Fruit fly (Drosophila melanogaster) whole organism, embryonic: Measurements from ENCODE around the gene BORCS6.
A peak's percentile ranks its signal among the peaks of the same experiment; 100 is the strongest.

ENCODE experiments used
- Asciz ChIP-seq: fragments of 200-800 bp; sonication (Bioruptor generic); optimal IDR thresholded peaks from 2 replicates; lab custom pipeline; 2017; ENCODE audit warnings: missing biosample characterization, mild to moderate bottlenecking, missing genetic modification characterization, missing genetic modification reagents
- BtbVII ChIP-seq: fragments of 200-800 bp; sonication (Bioruptor generic); optimal IDR thresholded peaks from 3 replicates; lab custom pipeline; 2017; ENCODE audit warnings: missing biosample characterization, mild to moderate bottlenecking, missing genetic modification characterization
- Bteb2 ChIP-seq: fragments of 200-800 bp; sonication (Bioruptor generic); optimal IDR thresholded peaks from 2 replicates; lab custom pipeline; 2016; ENCODE audit warnings: missing biosample characterization, missing genetic modification characterization
- CG11398 ChIP-seq: fragments of 200-800 bp; sonication (Bioruptor generic); optimal IDR thresholded peaks from 2 replicates; lab custom pipeline; 2016; ENCODE audit warnings: missing biosample characterization, missing genetic modification characterization
- CG12391 ChIP-seq: fragments of 200-800 bp; sonication (Bioruptor generic); optimal IDR thresholded peaks from 3 replicates; lab custom pipeline; 2018; ENCODE audit warnings: missing biosample characterization, mild to moderate bottlenecking, missing genetic modification characterization, moderate library complexity
- CG14014 ChIP-seq: fragments of 200-800 bp; sonication (Bioruptor generic); IDR thresholded peaks from 2 replicates; pipeline ENCODE4 v1.3.6; 2022; ENCODE audit warnings: missing biosample characterization, missing genetic modification characterization
- CG14441 ChIP-seq: fragments of 200-800 bp; sonication (Bioruptor generic); IDR thresholded peaks from 2 replicates; pipeline ENCODE4 v1.3.6; 2022; ENCODE audit warnings: missing biosample characterization, missing genetic modification characterization
- CG15269 ChIP-seq: fragments of 200-800 bp; sonication (Bioruptor generic); optimal IDR thresholded peaks from 2 replicates; lab custom pipeline; 2018; ENCODE audit warnings: missing biosample characterization, mild to moderate bottlenecking, missing genetic modification characterization, moderate library complexity
- CG15514 ChIP-seq: fragments of 200-800 bp; sonication (Bioruptor generic); optimal IDR thresholded peaks from 3 replicates; lab custom pipeline; 2017; ENCODE audit warnings: missing biosample characterization, missing genetic modification characterization, mild to moderate bottlenecking, moderate library complexity, missing genetic modification reagents
- CG16813 ChIP-seq: fragments of 200-800 bp; sonication (Bioruptor generic); IDR thresholded peaks from 3 replicates; pipeline ENCODE4 v1.3.6; 2022; ENCODE audit warnings: missing biosample characterization, missing genetic modification characterization; ENCODE audit not compliant: partially characterized antibody
- CG17829 ChIP-seq: fragments of 200-800 bp; optimal IDR thresholded peaks from 2 replicates; lab custom pipeline; 2019; ENCODE audit warnings: missing biosample characterization, mild to moderate bottlenecking, missing genetic modification characterization, moderate library complexity
- CG18476 ChIP-seq: fragments of 200-800 bp; sonication (Bioruptor generic); optimal IDR thresholded peaks from 2 replicates; lab custom pipeline; 2016; ENCODE audit warnings: missing biosample characterization, mild to moderate bottlenecking, missing genetic modification characterization
- CG31388 ChIP-seq: fragments of 200-800 bp; sonication (Bioruptor generic); optimal IDR thresholded peaks from 2 replicates; lab custom pipeline; 2016; ENCODE audit warnings: missing biosample characterization, missing genetic modification characterization
- CG3281 ChIP-seq: fragments of 200-800 bp; sonication (Bioruptor generic); optimal IDR thresholded peaks from 3 replicates; lab custom pipeline; 2017; ENCODE audit warnings: missing biosample characterization, mild to moderate bottlenecking, missing genetic modification characterization
- CG34224 ChIP-seq: fragments of 200-800 bp; sonication (Bioruptor generic); IDR thresholded peaks from 3 replicates; pipeline ENCODE4 v1.3.6; 2022; ENCODE audit warnings: missing biosample characterization, missing genetic modification characterization; ENCODE audit not compliant: partially characterized antibody
- CG4404 ChIP-seq: fragments of 200-800 bp; sonication (Bioruptor generic); IDR thresholded peaks from 2 replicates; pipeline ENCODE4 v1.3.6; 2022; ENCODE audit warnings: missing biosample characterization, missing genetic modification characterization
- CG6689 ChIP-seq: fragments of 200-800 bp; sonication (Bioruptor generic); IDR thresholded peaks from 2 replicates; pipeline ENCODE4 v1.3.6; 2022; ENCODE audit warnings: missing biosample characterization, missing genetic modification characterization
- CG7271 ChIP-seq: fragments of 200-800 bp; sonication (Bioruptor generic); optimal IDR thresholded peaks from 2 replicates; lab custom pipeline; 2018; ENCODE audit warnings: missing biosample characterization, mild to moderate bottlenecking, missing genetic modification characterization, moderate library complexity
- CG8281 ChIP-seq: fragments of 200-800 bp; sonication (Bioruptor generic); optimal IDR thresholded peaks from 2 replicates; lab custom pipeline; 2018; ENCODE audit warnings: missing biosample characterization, mild to moderate bottlenecking, missing genetic modification characterization, moderate library complexity
- CG8924 ChIP-seq: fragments of 200-800 bp; optimal IDR thresholded peaks from 3 replicates; lab custom pipeline; 2019; ENCODE audit warnings: missing biosample characterization, mild to moderate bottlenecking, missing genetic modification characterization, moderate library complexity
- CG9609 ChIP-seq: fragments of 200-800 bp; sonication (Bioruptor generic); optimal IDR thresholded peaks from 3 replicates; lab custom pipeline; 2016; ENCODE audit warnings: missing biosample characterization, missing genetic modification characterization
- CTCF ChIP-seq: fragments of 200-800 bp; sonication (Bioruptor generic); optimal IDR thresholded peaks from 2 replicates; lab custom pipeline; 2017; ENCODE audit warnings: missing biosample characterization, mild to moderate bottlenecking, missing genetic modification characterization, moderate library complexity
- Dbx ChIP-seq: fragments of 200-800 bp; sonication (Bioruptor generic); IDR thresholded peaks from 3 replicates; pipeline ENCODE4 v1.3.6; 2022; ENCODE audit warnings: missing biosample characterization, missing genetic modification characterization
- Dp ChIP-seq: fragments of 200-800 bp; sonication (Bioruptor generic); optimal IDR thresholded peaks from 2 replicates; lab custom pipeline; 2018; ENCODE audit warnings: missing biosample characterization, mild to moderate bottlenecking, missing genetic modification characterization, moderate library complexity
- E2f2 ChIP-seq: fragments of 200-800 bp; sonication (Bioruptor generic); IDR thresholded peaks from 2 replicates; pipeline ENCODE4 v1.3.6; 2022; ENCODE audit warnings: missing biosample characterization, missing genetic modification characterization
- Fer3 ChIP-seq: fragments of 200-800 bp; sonication (Bioruptor generic); optimal IDR thresholded peaks from 2 replicates; lab custom pipeline; 2018; ENCODE audit warnings: missing biosample characterization, mild to moderate bottlenecking, missing genetic modification characterization, moderate library complexity
- HHEX ChIP-seq: fragments of 200-800 bp; sonication (Bioruptor generic); optimal IDR thresholded peaks from 3 replicates; lab custom pipeline; 2017; ENCODE audit warnings: missing biosample characterization, mild to moderate bottlenecking, missing genetic modification characterization, missing genetic modification reagents
- Hmr ChIP-seq: fragments of 200-800 bp; sonication (Bioruptor generic); optimal IDR thresholded peaks from 3 replicates; lab custom pipeline; 2017; ENCODE audit warnings: mild to moderate bottlenecking, missing biosample characterization, missing genetic modification reagents, missing genetic modification characterization
- Hr39 ChIP-seq: fragments of >200 bp; optimal IDR thresholded peaks from 2 replicates; lab custom pipeline; 2017
- MBD-R2 ChIP-seq: fragments of 200-800 bp; sonication (Bioruptor generic); IDR thresholded peaks from 2 replicates; pipeline ENCODE4 v1.3.6; 2022; ENCODE audit warnings: missing biosample characterization, missing genetic modification characterization
- NFAT ChIP-seq: fragments of 200-800 bp; sonication (Bioruptor generic); IDR thresholded peaks from 2 replicates; pipeline ENCODE4 v1.3.6; 2022; ENCODE audit warnings: missing biosample characterization, missing genetic modification characterization
- Rfx ChIP-seq: fragments of 200-800 bp; sonication (Bioruptor generic); IDR thresholded peaks from 2 replicates; pipeline ENCODE4 v1.3.6; 2022; ENCODE audit warnings: missing biosample characterization, missing genetic modification characterization
- Xrp1 ChIP-seq: fragments of 200-800 bp; sonication (Bioruptor generic); IDR thresholded peaks from 2 replicates; pipeline ENCODE4 v1.3.6; 2022; ENCODE audit warnings: missing biosample characterization, missing genetic modification characterization
- aop ChIP-seq: fragments of 200-800 bp; sonication (Bioruptor generic); IDR thresholded peaks from 2 replicates; pipeline ENCODE4 v1.3.6; 2022; ENCODE audit warnings: missing biosample characterization, missing genetic modification characterization
- cwo ChIP-seq: fragments of 200-800 bp; sonication (Bioruptor generic); optimal IDR thresholded peaks from 3 replicates; lab custom pipeline; 2017; ENCODE audit warnings: missing biosample characterization, missing genetic modification characterization, mild to moderate bottlenecking, moderate library complexity, missing genetic modification reagents
- dm ChIP-seq: fragments of 200-800 bp; sonication (Bioruptor generic); optimal IDR thresholded peaks from 3 replicates; lab custom pipeline; 2016; ENCODE audit warnings: missing biosample characterization, missing genetic modification characterization
- dmrt11E ChIP-seq: fragments of 200-800 bp; sonication (Bioruptor generic); optimal IDR thresholded peaks from 3 replicates; lab custom pipeline; 2018; ENCODE audit warnings: missing biosample characterization, mild to moderate bottlenecking, missing genetic modification characterization, moderate library complexity
- fu2 ChIP-seq: fragments of 200-800 bp; sonication (Bioruptor generic); optimal IDR thresholded peaks from 2 replicates; lab custom pipeline; 2016; ENCODE audit warnings: missing biosample characterization, missing genetic modification characterization
- grau ChIP-seq: fragments of 200-800 bp; optimal IDR thresholded peaks from 3 replicates; lab custom pipeline; 2019; ENCODE audit warnings: missing biosample characterization, mild to moderate bottlenecking, missing genetic modification characterization, moderate library complexity
- her ChIP-seq: fragments of 200-800 bp; sonication (Bioruptor generic); optimal IDR thresholded peaks from 2 replicates; lab custom pipeline; 2016; ENCODE audit warnings: missing biosample characterization, missing genetic modification characterization
- ind ChIP-seq: fragments of 200-800 bp; sonication (Bioruptor generic); optimal IDR thresholded peaks from 3 replicates; lab custom pipeline; 2016; ENCODE audit warnings: missing biosample characterization, missing genetic modification characterization
- lbe ChIP-seq: fragments of 200-800 bp; sonication (Bioruptor generic); optimal IDR thresholded peaks from 2 replicates; lab custom pipeline; 2016; ENCODE audit warnings: missing biosample characterization, mild to moderate bottlenecking, missing genetic modification characterization
- lmd ChIP-seq: fragments of 200-800 bp; sonication (Bioruptor generic); IDR thresholded peaks from 2 replicates; pipeline ENCODE4 v1.3.6; 2022; ENCODE audit warnings: missing biosample characterization, missing genetic modification characterization
- pan ChIP-seq, 4 experiments: fragments of >200 bp in 3 of 4; fragments of 200-800 bp in 1 of 4; sonication (Bioruptor generic) in 1 of 4; optimal IDR thresholded peaks in 3 of 4; IDR thresholded peaks in 1 of 4; 2 replicates each; pipeline versions ENCODE4 v1.3.6 to Lab custom; 2017 to 2022; ENCODE audit warnings: missing biosample characterization in 2 of 4, missing genetic modification characterization in 2 of 4, mixed read lengths in 1 of 4
- pfk ChIP-seq: fragments of 200-800 bp; sonication (Bioruptor generic); optimal IDR thresholded peaks from 2 replicates; lab custom pipeline; 2018; ENCODE audit warnings: missing biosample characterization, mild to moderate bottlenecking, missing genetic modification characterization, moderate library complexity
- sd ChIP-seq: fragments of 200-800 bp; sonication (Bioruptor generic); optimal IDR thresholded peaks from 3 replicates; lab custom pipeline; 2018; ENCODE audit warnings: missing biosample characterization, mild to moderate bottlenecking, missing genetic modification characterization, moderate library complexity
- sob ChIP-seq: fragments of 200-800 bp; sonication (Bioruptor generic); IDR thresholded peaks from 2 replicates; pipeline ENCODE4 v1.3.6; 2022; ENCODE audit warnings: missing biosample characterization, missing genetic modification characterization
- sug ChIP-seq: fragments of 200-800 bp; optimal IDR thresholded peaks from 2 replicates; lab custom pipeline; 2019; ENCODE audit warnings: missing biosample characterization, mild to moderate bottlenecking, missing genetic modification characterization, moderate library complexity
- tgo ChIP-seq: fragments of 200-800 bp; sonication (Bioruptor generic); IDR thresholded peaks from 3 replicates; pipeline ENCODE4 v1.3.6; 2022; ENCODE audit warnings: missing biosample characterization, missing genetic modification characterization
- trem ChIP-seq: fragments of 200-800 bp; optimal IDR thresholded peaks from 3 replicates; lab custom pipeline; 2019; ENCODE audit warnings: missing biosample characterization, mild to moderate bottlenecking, missing genetic modification characterization, moderate library complexity
- wor ChIP-seq: fragments of 200-800 bp; sonication (Bioruptor generic); IDR thresholded peaks from 2 replicates; pipeline ENCODE4 v1.3.6; 2022; ENCODE audit warnings: missing biosample characterization, missing genetic modification characterization

The BORCS6 gene

dm6 chr3L:511755-512209 is 28.9 kb upstream of the BORCS6 start (continued):
- TF ChIP-seq NFAT (GFP tag; lab: Robert Waterston, UW) (0 out of 2 replicates have a peak, but pooled peaks have one; percentile 6), CG6689 (GFP tag; lab: Robert Waterston, UW) (0 out of 2 replicates have a peak, but pooled peaks have one; percentile 15), Bteb2 (no peak), Dbx (GFP tag; lab: Robert Waterston, UW) (peak; percentile 50; the same call in 1 of the 3 replicates), MBD-R2 (no peak; the same call in 1 of the 2 replicates), BtbVII (GFP tag; lab: Kevin White, UChicago) (no peak), ind (GFP tag; lab: Kevin White, UChicago) (no peak), pfk (GFP tag; lab: Kevin White, UChicago) (no peak), trem (no peak), grau (tag; lab: Kevin White, UChicago) (peak; percentile 26), Dp (GFP tag; lab: Kevin White, UChicago) (no peak), CTCF (no peak), CG14014 (GFP tag; lab: Robert Waterston, UW) (0 out of 2 replicates have a peak, but pooled peaks have one; percentile 24), tgo (GFP tag; lab: Robert Waterston, UW) (0 out of 3 replicates have a peak, but pooled peaks have one; percentile 18), lmd (GFP tag; lab: Robert Waterston, UW) (peak; percentile 20; the same call in 1 of the 2 replicates), Rfx (GFP tag; lab: Robert Waterston, UW) (peak; percentile 66), dmrt11E (tag; lab: Kevin White, UChicago) (no peak), dm (GFP tag; lab: Kevin White, UChicago) (no peak), CG8281 (no peak), pan (optimal IDR thresholded peaks at IDR 0.05; lab: Kevin White, UChicago) (no peak), pan (GFP tag; optimal IDR thresholded peaks at IDR 0.05 in 1 of 2, IDR thresholded peaks at IDR 0.05 in 1 of 2) (peak in 1 of 2 experiments; percentile 20), CG4404 (no peak), CG17829 (tag; lab: Kevin White, UChicago) (no peak), sob (GFP tag; lab: Robert Waterston, UW) (peak; percentile 47; the same call in 1 of the 2 replicates), Hr39 (no peak), fu2 (GFP tag; lab: Kevin White, UChicago) (no peak), sug (tag; lab: Kevin White, UChicago) (peak; percentile 72), CG15269 (tag; lab: Kevin White, UChicago) (peak; percentile 41), Fer3 (tag; lab: Kevin White, UChicago) (peak; percentile 47), CG15514 (GFP tag; lab: Kevin White, UChicago) (peak; percentile 9), CG14441 (no peak), E2f2 (GFP tag; lab: Robert Waterston, UW) (peak; percentile 13; the same call in 1 of the 2 replicates), CG12391 (tag; lab: Kevin White, UChicago) (peak; percentile 4), CG34224 (GFP tag; lab: Robert Waterston, UW) (no peak), HHEX (GFP tag; lab: Kevin White, UChicago) (peak; percentile 12), CG16813 (GFP tag; lab: Robert Waterston, UW) (no peak), cwo (GFP tag; lab: Kevin White, UChicago) (peak; percentile 60), CG9609 (GFP tag; lab: Kevin White, UChicago) (no peak), aop (GFP tag; lab: Robert Waterston, UW) (no peak), CG18476 (GFP tag; lab: Kevin White, UChicago) (no peak), CG8924 (tag; lab: Kevin White, UChicago) (no peak), her (GFP tag; lab: Kevin White, UChicago) (no peak), Asciz (GFP tag; lab: Kevin White, UChicago) (no peak), Xrp1 (GFP tag; lab: Robert Waterston, UW) (no peak), lbe (peak; percentile 68), CG7271 (tag; lab: Kevin White, UChicago) (no peak), CG31388 (no peak), Hmr (peak; percentile 37), wor (GFP tag; lab: Robert Waterston, UW) (no peak), sd (tag; lab: Kevin White, UChicago) (peak; percentile 19), CG3281 (GFP tag; lab: Kevin White, UChicago) (peak; percentile 31), CG11398 (GFP tag; lab: Kevin White, UChicago) (no peak)
